Worm (Caenorhabditis elegans): ENCODE data around the gene R07B7.12.

Gene R07B7.12

ce11 chrV:12088773-12089172 is at the start of gene R07B7.12:
TSS of gene R07B7.12 (plus strand) at chrV:12089073.
- TF ChIP-seq tbx-11 (GFP tag; IDR thresholded peaks at IDR 0.05), result no peak
- TF ChIP-seq hmg-4 (GFP tag; optimal IDR thresholded peaks at IDR 0.05), result no peak
- no peak for TF ChIP-seq tra-4 (tag; optimal IDR thresholded peaks at IDR 0.05)
- no peak for TF ChIP-seq sea-1 (GFP tag; conservative IDR thresholded peaks at IDR 0.05)
- no peak for TF ChIP-seq flt-1 (GFP tag; IDR thresholded peaks at IDR 0.05)
- TF ChIP-seq tbx-37 (GFP tag; conservative IDR thresholded peaks at IDR 0.05), result no peak
- TF ChIP-seq pes-1 (GFP tag; IDR thresholded peaks at IDR 0.05), result no peak
- no peak for TF ChIP-seq ets-7 (tag; optimal IDR thresholded peaks at IDR 0.05)
- no peak for TF ChIP-seq B0310.2 (tag; optimal IDR thresholded peaks at IDR 0.05)
- no peak for TF ChIP-seq ceh-13 (GFP tag; optimal IDR thresholded peaks at IDR 0.05)
- TF ChIP-seq hnd-1 (tag; optimal IDR thresholded peaks at IDR 0.05), result no peak
- TF ChIP-seq ceh-36 (tag; optimal IDR thresholded peaks at IDR 0.05), result no peak
- no peak for TF ChIP-seq hmbx-1 (tag; optimal IDR thresholded peaks at IDR 0.05)
- TF ChIP-seq scrt-1 (GFP tag; IDR thresholded peaks at IDR 0.05), result no peak
- no peak for TF ChIP-seq ama-1 (optimal IDR thresholded peaks at IDR 0.05)
- no peak for TF ChIP-seq aly-1 (tag; optimal IDR thresholded peaks at IDR 0.05)
- no peak for TF ChIP-seq F13C5.2 (tag; optimal IDR thresholded peaks at IDR 0.05)

ce11 chrV:12039755-12040154 is 49.1 kb upstream of the R07B7.12 start:
- TF ChIP-seq aly-1 (tag; optimal IDR thresholded peaks at IDR 0.05) (no peak), sea-1 (GFP tag; conservative IDR thresholded peaks at IDR 0.05) (0 out of 2 replicates have a peak, but pooled peaks have one; percentile 7), B0310.2 (tag; optimal IDR thresholded peaks at IDR 0.05) (no peak), hmg-4 (GFP tag; optimal IDR thresholded peaks at IDR 0.05) (peak; percentile 52), ceh-36 (tag; optimal IDR thresholded peaks at IDR 0.05) (no peak)

- TF ChIP-seq ceh-13 (GFP tag; optimal IDR thresholded peaks at IDR 0.05) (no peak), sea-1 (GFP tag; conservative IDR thresholded peaks at IDR 0.05) (no peak), hnd-1 (tag; optimal IDR thresholded peaks at IDR 0.05) (no peak), flt-1 (GFP tag; IDR thresholded peaks at IDR 0.05) (no peak), hmbx-1 (tag; optimal IDR thresholded peaks at IDR 0.05) (no peak), scrt-1 (GFP tag; IDR thresholded peaks at IDR 0.05) (no peak), F13C5.2 (tag; optimal IDR thresholded peaks at IDR 0.05) (no peak), ama-1 (optimal IDR thresholded peaks at IDR 0.05) (no peak), ceh-36 (tag; optimal IDR thresholded peaks at IDR 0.05) (no peak), tra-4 (tag; optimal IDR thresholded peaks at IDR 0.05) (no peak), ets-7 (tag; optimal IDR thresholded peaks at IDR 0.05) (no peak)
Observed at ce11 chrV:12040823-12041606, 47.9 kb upstream of the R07B7.12 start, which contains the start of the genes kup-1 and F10C2.4. TSS of gene kup-1 (minus strand) at chrV:12040873. TSS of gene F10C2.4 (plus strand) at chrV:12041556.

DNA sequence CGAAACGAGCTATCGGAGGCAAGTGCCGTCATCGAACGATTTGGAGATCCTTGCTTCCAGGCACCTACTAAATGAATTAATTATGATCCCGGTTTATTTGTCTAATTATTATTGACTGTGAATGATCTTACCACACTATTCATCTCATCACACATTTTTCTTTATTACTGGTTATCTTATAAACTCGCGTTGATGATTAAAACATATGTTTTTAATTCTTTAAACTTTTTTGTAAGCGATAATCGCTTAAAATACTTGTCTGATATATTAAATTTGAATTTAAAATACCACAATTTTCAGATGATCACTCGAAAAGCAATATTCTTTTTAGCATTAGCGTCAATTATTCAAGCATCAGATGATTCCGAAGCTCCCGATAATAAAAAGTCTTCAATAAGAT is 43.7 kb upstream of the R07B7.12 start, which contains the start of gene F10C2.5:
Gene F10C2.5 (plus strand): TSS at position 301 of the 400 bp plus-strand sequence.
- TF ChIP-seq hnd-1 (tag; optimal IDR thresholded peaks at IDR 0.05), result no peak
- no peak for TF ChIP-seq scrt-1 (GFP tag; IDR thresholded peaks at IDR 0.05)
- no peak for TF ChIP-seq ceh-36 (tag; optimal IDR thresholded peaks at IDR 0.05)
- no peak for TF ChIP-seq ceh-13 (GFP tag; optimal IDR thresholded peaks at IDR 0.05)
- TF ChIP-seq flt-1 (GFP tag; IDR thresholded peaks at IDR 0.05), result no peak
- TF ChIP-seq tbx-37 (GFP tag; conservative IDR thresholded peaks at IDR 0.05), result no peak
- no peak for TF ChIP-seq aly-1 (tag; optimal IDR thresholded peaks at IDR 0.05)
- TF ChIP-seq ama-1 (optimal IDR thresholded peaks at IDR 0.05), result no peak
- TF ChIP-seq hmbx-1 (tag; optimal IDR thresholded peaks at IDR 0.05), result no peak
- TF ChIP-seq F13C5.2 (tag; optimal IDR thresholded peaks at IDR 0.05), result no peak

DNA sequence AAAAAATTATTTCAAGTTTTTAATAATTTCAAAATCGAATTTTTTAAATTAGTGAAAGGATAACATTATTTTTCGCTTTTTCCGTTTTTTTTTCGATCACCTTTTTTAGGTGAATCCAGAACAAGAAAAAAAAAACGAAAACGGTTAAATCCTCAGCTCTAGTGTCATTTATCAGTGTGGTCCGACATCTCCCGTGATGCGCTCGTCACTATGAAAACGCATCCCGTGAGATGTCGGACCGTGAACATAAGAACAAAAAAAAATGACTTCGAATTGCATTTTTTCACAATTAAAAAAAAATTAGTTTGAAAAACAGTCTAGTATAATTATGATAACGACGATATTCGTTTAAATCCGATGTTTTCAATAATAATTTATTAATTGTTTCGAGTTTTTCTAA is 41.1 kb upstream of the R07B7.12 start:
- TF ChIP-seq scrt-1 (GFP tag; IDR thresholded peaks at IDR 0.05) (no peak), ceh-36 (tag; optimal IDR thresholded peaks at IDR 0.05) (no peak), sea-1 (GFP tag; conservative IDR thresholded peaks at IDR 0.05) (no peak), ets-7 (tag; optimal IDR thresholded peaks at IDR 0.05) (no peak), tra-4 (tag; optimal IDR thresholded peaks at IDR 0.05) (no peak), pes-1 (GFP tag; IDR thresholded peaks at IDR 0.05) (no peak), hnd-1 (tag; optimal IDR thresholded peaks at IDR 0.05) (no peak)

ce11 chrV:12048445-12048844 is 40.4 kb upstream of the R07B7.12 start, which contains the start of gene dars-2:
TSS of gene dars-2 (plus strand) at chrV:12048745.
- no peak for TF ChIP-seq B0310.2 (tag; optimal IDR thresholded peaks at IDR 0.05)
- TF ChIP-seq F13C5.2 (tag; optimal IDR thresholded peaks at IDR 0.05), result no peak
- no peak for TF ChIP-seq tbx-37 (GFP tag; conservative IDR thresholded peaks at IDR 0.05)
- no peak for TF ChIP-seq ets-7 (tag; optimal IDR thresholded peaks at IDR 0.05)
- no peak for TF ChIP-seq hmbx-1 (tag; optimal IDR thresholded peaks at IDR 0.05)
- no peak for TF ChIP-seq pes-1 (GFP tag; IDR thresholded peaks at IDR 0.05)
- no peak for TF ChIP-seq ceh-36 (tag; optimal IDR thresholded peaks at IDR 0.05)
- TF ChIP-seq sea-1 (GFP tag; conservative IDR thresholded peaks at IDR 0.05), result no peak
- TF ChIP-seq ceh-13 (GFP tag; optimal IDR thresholded peaks at IDR 0.05), result no peak
- no peak for TF ChIP-seq scrt-1 (GFP tag; IDR thresholded peaks at IDR 0.05)

ce11 chrV:12053598-12053997 is 35.3 kb upstream of the R07B7.12 start, which contains the start of gene F10C2.7:
TSS of gene F10C2.7 (plus strand) at chrV:12053898.
- TF ChIP-seq ceh-13 (GFP tag; optimal IDR thresholded peaks at IDR 0.05) (no peak), flt-1 (GFP tag; IDR thresholded peaks at IDR 0.05) (no peak), aly-1 (tag; optimal IDR thresholded peaks at IDR 0.05) (no peak), hmbx-1 (tag; optimal IDR thresholded peaks at IDR 0.05) (no peak), hmg-4 (GFP tag; optimal IDR thresholded peaks at IDR 0.05) (no peak), pes-1 (GFP tag; IDR thresholded peaks at IDR 0.05) (no peak), ceh-36 (tag; optimal IDR thresholded peaks at IDR 0.05) (no peak), hnd-1 (tag; optimal IDR thresholded peaks at IDR 0.05) (no peak), sea-1 (GFP tag; conservative IDR thresholded peaks at IDR 0.05) (no peak), scrt-1 (GFP tag; IDR thresholded peaks at IDR 0.05) (no peak), F13C5.2 (tag; optimal IDR thresholded peaks at IDR 0.05) (no peak), tra-4 (tag; optimal IDR thresholded peaks at IDR 0.05) (no peak), ama-1 (optimal IDR thresholded peaks at IDR 0.05) (no peak), ets-7 (tag; optimal IDR thresholded peaks at IDR 0.05) (no peak), B0310.2 (tag; optimal IDR thresholded peaks at IDR 0.05) (no peak)
